Fruit fly (Drosophila melanogaster): ENCODE results near the gene CG43736.

The CG43736 gene

dm6 chrX:6863289-6863938 lies at the start of gene CG43736 (continued):
- TF ChIP-seq grn (GFP tag; optimal IDR thresholded peaks at IDR 0.05) (peak; percentile 28), NfI (GFP tag; optimal IDR thresholded peaks at IDR 0.05) (peak; percentile 95), chm (GFP tag; IDR thresholded peaks at IDR 0.05) (peak; percentile 13; the same call in 1 of the 2 replicates), tgo (GFP tag; IDR thresholded peaks at IDR 0.05) (peak; percentile 90), Sin3A (optimal IDR thresholded peaks at IDR 0.05) (no peak), Nf-YA (GFP tag; IDR thresholded peaks at IDR 0.05) (peak; percentile 82), Hr3 (GFP tag; optimal IDR thresholded peaks at IDR 0.05) (peak; percentile 94), peb (GFP tag; IDR thresholded peaks at IDR 0.05) (peak; percentile 79), Doc3 (GFP tag; IDR thresholded peaks at IDR 0.05; ENCODE audit: partially characterized antibody) (no peak), unpg (GFP tag; optimal IDR thresholded peaks at IDR 0.05) (peak; percentile 96), CG12219 (GFP tag; optimal IDR thresholded peaks at IDR 0.05) (peak; percentile 95), NFAT (GFP tag; IDR thresholded peaks at IDR 0.05) (peak; percentile 68; the same call in 1 of the 2 replicates), Dll (GFP tag; IDR thresholded peaks at IDR 0.05; ENCODE audit: partially characterized antibody) (no peak), lilli (GFP tag; optimal IDR thresholded peaks at IDR 0.05) (peak; percentile 92), CG2199 (GFP tag; IDR thresholded peaks at IDR 0.05) (no peak), ara (GFP tag; IDR thresholded peaks at IDR 0.05) (peak; percentile 85), CG12942 (GFP tag; optimal IDR thresholded peaks at IDR 0.05) (peak; percentile 91), Hey (tag; optimal IDR thresholded peaks at IDR 0.05) (peak; percentile 78), nau (GFP tag; optimal IDR thresholded peaks at IDR 0.05) (peak; percentile 95), schlank (tag; optimal IDR thresholded peaks at IDR 0.05) (peak; percentile 91), CG14441 (GFP tag; IDR thresholded peaks at IDR 0.05) (peak; percentile 85), Chrac-16 (GFP tag; optimal IDR thresholded peaks at IDR 0.05) (peak; percentile 91), az2 (GFP tag; optimal IDR thresholded peaks at IDR 0.05) (peak; percentile 94), CG15479 (GFP tag; optimal IDR thresholded peaks at IDR 0.05) (no peak), CG31365 (tag; optimal IDR thresholded peaks at IDR 0.05) (peak; percentile 84), pan (optimal IDR thresholded peaks at IDR 0.05) (no peak), pan (GFP tag; optimal IDR thresholded peaks at IDR 0.05 in 1 of 2, IDR thresholded peaks at IDR 0.05 in 1 of 2) (peak in 1 of 2 experiments; percentile 90), CG34422 (GFP tag; IDR thresholded peaks at IDR 0.05) (peak; percentile 86), Trl (optimal IDR thresholded peaks at IDR 0.05) (no peak), Trl (GFP tag; optimal IDR thresholded peaks at IDR 0.05) (peak; percentile 92), dysf (GFP tag; IDR thresholded peaks at IDR 0.05) (peak; percentile 94), H15 (GFP tag; IDR thresholded peaks at IDR 0.05) (peak; percentile 77), CG9437 (GFP tag; optimal IDR thresholded peaks at IDR 0.05) (peak; percentile 92), CG3847 (GFP tag; IDR thresholded peaks at IDR 0.05) (peak; percentile 92), Optix (GFP tag; IDR thresholded peaks at IDR 0.05) (no peak; the same call in 2 of the 3 replicates), CG10321 (GFP tag; IDR thresholded peaks at IDR 0.05) (0 out of 2 replicates have a peak, but pooled peaks have one; percentile 46), CG11247 (GFP tag; IDR thresholded peaks at IDR 0.05) (peak; percentile 77), CG16815 (GFP tag; optimal IDR thresholded peaks at IDR 0.05) (peak; percentile 91), CG7987 (GFP tag; optimal IDR thresholded peaks at IDR 0.05) (peak; percentile 85), Mad (GFP tag; optimal IDR thresholded peaks at IDR 0.05) (peak; percentile 85), CG11560 (tag; IDR thresholded peaks at IDR 0.05) (peak; percentile 74), CG2889 (GFP tag; IDR thresholded peaks at IDR 0.05) (peak; percentile 69), MBD-R2 (GFP tag; IDR thresholded peaks at IDR 0.05) (peak; percentile 32; the same call in 1 of the 2 replicates), Rx (GFP tag; IDR thresholded peaks at IDR 0.05) (peak; percentile 62; the same call in 1 of the 2 replicates), Myb (GFP tag; optimal IDR thresholded peaks at IDR 0.05) (peak; percentile 78), sna (GFP tag; IDR thresholded peaks at IDR 0.05; ENCODE audit: partially characterized antibody) (no peak), CG7357 (GFP tag; IDR thresholded peaks at IDR 0.05) (peak; percentile 78), CG15601 (tag; optimal IDR thresholded peaks at IDR 0.05) (peak; percentile 95), Nf-YB (GFP tag; optimal IDR thresholded peaks at IDR 0.05) (peak; percentile 84), sob (GFP tag; IDR thresholded peaks at IDR 0.05) (peak; percentile 86), da (GFP tag; optimal IDR thresholded peaks at IDR 0.05) (peak; percentile 20), NC2α (GFP tag; optimal IDR thresholded peaks at IDR 0.05) (peak; percentile 78)

All from whole organism, embryonic.